Worm (Caenorhabditis elegans) whole organism, L1 larva: ENCODE data around the gene pnn-1.

Experiments
- F16B12.6 ChIP-seq: fragments of 150-350 bp; optimal IDR thresholded peaks from 2 replicates; lab custom pipeline; 2014; ENCODE audit warnings: missing biosample characterization, missing genetic modification characterization
- aha-1 ChIP-seq: fragments of 150-350 bp; optimal IDR thresholded peaks from 2 replicates; lab custom pipeline; 2014; ENCODE audit warnings: missing biosample characterization, missing genetic modification characterization
- ama-1 ChIP-seq: fragments of 150-350 bp; optimal IDR thresholded peaks from 2 replicates; lab custom pipeline; 2014
- nhr-76 ChIP-seq: sonication (generic microtip); optimal IDR thresholded peaks from 2 replicates; lab custom pipeline; 2017; ENCODE audit warnings: missing biosample characterization, missing genetic modification characterization
- nhr-84 ChIP-seq: sonication (generic microtip); optimal IDR thresholded peaks from 2 replicates; lab custom pipeline; 2017; ENCODE audit warnings: missing biosample characterization, missing genetic modification characterization
- pag-3 ChIP-seq: sonication (generic microtip); optimal IDR thresholded peaks from 2 replicates; lab custom pipeline; 2017; ENCODE audit warnings: missing genetic modification characterization, mild to moderate bottlenecking, missing compliant biosample characterization, antibody characterized with exemption, borderline replicate concordance; ENCODE audit not compliant: insufficient read depth
- snpc-4 ChIP-seq: fragments of 150-350 bp; optimal IDR thresholded peaks from 2 replicates; lab custom pipeline; 2014; ENCODE audit warnings: missing biosample characterization, missing genetic modification characterization

DNA sequence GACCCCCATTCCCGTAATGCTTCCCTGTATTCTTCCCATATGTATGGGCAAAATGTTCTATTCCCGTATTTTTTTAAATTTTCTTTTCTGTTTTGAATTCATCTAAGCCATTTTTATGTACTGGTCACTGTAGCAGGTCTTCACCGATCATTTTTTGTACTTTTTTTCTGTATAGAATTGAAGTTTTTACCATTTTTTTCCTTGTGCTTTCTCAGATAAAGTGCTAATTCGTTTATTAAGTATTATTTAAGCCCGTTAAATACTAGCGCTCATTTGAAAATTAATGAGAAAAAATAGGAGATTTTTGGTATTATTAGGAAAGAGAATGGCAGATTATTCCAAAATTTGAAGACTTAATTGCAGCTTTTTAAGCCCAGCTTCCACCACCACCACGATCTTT lies 35.8 kb downstream of the pnn-1 start:
- TF ChIP-seq pag-3 (no peak), ama-1 (lab: Kevin White, UChicago) (no peak), aha-1 (tag; lab: Kevin White, UChicago) (no peak), nhr-84 (no peak), nhr-76 (tag; lab: Kevin White, UChicago) (no peak), F16B12.6 (tag; lab: Kevin White, UChicago) (no peak), snpc-4 (tag; lab: Kevin White, UChicago) (no peak)
